Worm (Caenorhabditis elegans): Measurements from ENCODE around the gene tsp-8.

- TF ChIP-seq nhr-237 (tag; optimal IDR thresholded peaks at IDR 0.05): no peak
- TF ChIP-seq zag-1 (tag; optimal IDR thresholded peaks at IDR 0.05): no peak
- peak; percentile 38 for TF ChIP-seq rnt-1 (tag; optimal IDR thresholded peaks at IDR 0.05)
- TF ChIP-seq ama-1 (optimal IDR thresholded peaks at IDR 0.05): no peak
- no peak for TF ChIP-seq tbx-2 (tag; optimal IDR thresholded peaks at IDR 0.05)
- TF ChIP-seq lin-15B (tag; optimal IDR thresholded peaks at IDR 0.05): no peak
- TF ChIP-seq snpc-4 (tag; optimal IDR thresholded peaks at IDR 0.05): no peak
- no peak for TF ChIP-seq ztf-11 (tag; optimal IDR thresholded peaks at IDR 0.05)
- TF ChIP-seq nhr-28 (tag; optimal IDR thresholded peaks at IDR 0.05): no peak
- no peak for TF ChIP-seq elt-2 (tag; optimal IDR thresholded peaks at IDR 0.05)
- TF ChIP-seq egl-13 (tag; optimal IDR thresholded peaks at IDR 0.05): no peak
- no peak for TF ChIP-seq ztf-4 (tag; optimal IDR thresholded peaks at IDR 0.05)
- no peak for TF ChIP-seq sox-4 (tag; optimal IDR thresholded peaks at IDR 0.05)
- TF ChIP-seq skn-1 (tag; optimal IDR thresholded peaks at IDR 0.05): no peak
Measured at ce11 chrX:14731828-14732331, 2.6 kb upstream of the tsp-8 start, which contains the start of gene F33C8.4.
